Worm (Caenorhabditis elegans) whole organism, L4/young adult: Measurements from ENCODE around the gene msa-1.

Experiments used
- W03F9.2 ChIP-seq: fragments of 150-350 bp; optimal IDR thresholded peaks from 2 replicates; lab custom pipeline; 2014; ENCODE audit warnings: missing biosample characterization, missing genetic modification characterization
- him-1 ChIP-seq: sonication (generic microtip); optimal IDR thresholded peaks from 2 replicates; lab custom pipeline; 2016; ENCODE audit warnings: missing genotype, missing genetic modification reagents, missing genetic modification characterization, missing compliant biosample characterization

DNA sequence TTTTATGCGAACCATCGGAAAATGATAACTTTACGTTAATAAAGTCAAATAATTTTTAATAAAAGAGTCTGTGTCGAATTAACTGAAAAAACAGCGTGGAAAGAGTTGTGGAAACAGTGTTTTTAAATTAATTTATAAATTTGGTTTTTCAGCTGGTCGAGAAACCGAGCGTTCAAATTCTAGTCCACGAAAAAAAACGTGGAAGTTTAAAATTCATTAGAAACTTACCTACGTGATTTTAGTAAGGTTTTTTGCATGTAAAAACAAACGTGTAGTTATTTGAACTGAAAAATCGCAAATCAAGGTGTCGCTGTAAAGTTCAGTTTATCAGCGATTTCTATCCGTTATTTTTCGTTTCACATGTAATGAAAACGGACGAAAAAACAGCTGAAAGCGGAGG, 9.9 kb upstream of the msa-1 start, which contains the start of gene mans-4:
- TF ChIP-seq W03F9.2 (tag; lab: Kevin White, UChicago) (no peak), him-1 (tag; lab: Kevin White, UChicago) (no peak)
